Worm (Caenorhabditis elegans) whole organism, L1 larva: ENCODE data around the gene sri-33.

Experiments
- alr-1 ChIP-seq: fragments of 200-800 bp; sonication (Bioruptor generic); optimal IDR thresholded peaks from 2 replicates; lab custom pipeline; 2018; ENCODE audit warnings: borderline replicate concordance, mild to moderate bottlenecking, missing genetic modification characterization, missing compliant biosample characterization
- ama-1 ChIP-seq: fragments of 150-350 bp; optimal IDR thresholded peaks from 2 replicates; lab custom pipeline; 2014
- pqm-1 ChIP-seq: sonication (generic microtip); optimal IDR thresholded peaks from 3 replicates; lab custom pipeline; 2017; ENCODE audit warnings: missing biosample characterization, missing genetic modification characterization

ce11 chrII:3145842-3146241 is 10.8 kb downstream of the sri-33 start, which contains the start of gene T10D4.15:
- TF ChIP-seq alr-1 (tag; lab: Kevin White, UChicago) (no peak), pqm-1 (tag; lab: Kevin White, UChicago) (no peak), ama-1 (lab: Kevin White, UChicago) (no peak)
